Fruit fly (Drosophila melanogaster): ENCODE measurements around the gene Rhp.

Gene Rhp

DNA sequence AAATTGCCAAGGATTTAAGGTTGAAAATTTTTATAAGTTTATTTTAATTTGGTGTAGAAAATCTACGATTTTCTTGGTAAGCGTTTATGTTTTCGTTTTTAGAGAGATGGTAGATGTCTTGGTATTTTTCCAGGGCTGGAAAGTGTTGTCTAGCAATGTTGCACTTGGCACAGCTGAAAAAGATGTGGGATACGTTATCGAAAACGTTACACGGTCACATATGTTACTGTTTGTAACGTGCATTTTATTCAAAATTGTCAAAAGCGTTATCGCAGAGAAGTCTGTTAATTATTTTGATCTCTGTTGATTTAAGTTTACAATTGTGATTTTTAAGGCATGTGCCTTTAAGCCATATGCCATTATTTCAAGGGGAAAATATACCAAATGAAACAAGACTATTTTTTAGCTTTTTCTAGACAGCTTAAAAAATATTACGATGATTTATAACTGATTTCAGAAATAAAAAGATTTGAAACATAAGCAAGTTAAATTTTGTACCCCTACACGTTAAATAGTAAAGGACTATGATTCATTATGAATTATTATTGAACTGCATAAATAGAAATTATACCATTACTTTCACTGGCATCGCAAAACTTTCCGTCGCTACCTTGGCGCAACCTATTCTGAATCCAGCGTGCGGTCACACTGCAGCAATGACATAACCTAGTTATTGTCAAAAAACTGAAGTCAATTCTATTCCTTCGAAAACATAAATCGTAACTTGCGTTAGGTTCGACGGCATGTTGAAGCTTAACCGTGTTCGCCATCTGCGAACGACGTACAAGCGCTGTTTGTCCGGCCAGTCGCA is 3.1 kb upstream of the Rhp start, which contains the start of the genes Paf-AHalpha and mRpS30:
Gene Paf-AHalpha (minus strand): TSS at position 155 of the 811 bp plus-strand sequence.
Gene mRpS30 (plus strand): TSS at position 619 of the 811 bp plus-strand sequence.
- no peak for TF ChIP-seq CG9948 (tag; optimal IDR thresholded peaks at IDR 0.05)
- no peak for TF ChIP-seq CG15710 (tag; optimal IDR thresholded peaks at IDR 0.05)
- TF ChIP-seq D1 (tag; optimal IDR thresholded peaks at IDR 0.05): no peak
- TF ChIP-seq CG8301 (tag; optimal IDR thresholded peaks at IDR 0.05): no peak
- TF ChIP-seq CG10348 (GFP tag; IDR thresholded peaks at IDR 0.05): no peak
- TF ChIP-seq CG8159 (tag; optimal IDR thresholded peaks at IDR 0.05): no peak
- TF ChIP-seq CG13204 (GFP tag; optimal IDR thresholded peaks at IDR 0.05): no peak
- TF ChIP-seq CG34367 (tag; optimal IDR thresholded peaks at IDR 0.05): no peak
- TF ChIP-seq Ets98B (GFP tag; IDR thresholded peaks at IDR 0.05): no peak
- no peak for TF ChIP-seq CG17806 (tag; optimal IDR thresholded peaks at IDR 0.05)
- TF ChIP-seq Snoo (tag; optimal IDR thresholded peaks at IDR 0.05): no peak
- no peak for TF ChIP-seq Pif1A (GFP tag; optimal IDR thresholded peaks at IDR 0.05)
- TF ChIP-seq rn (GFP tag; IDR thresholded peaks at IDR 0.05): no peak
- no peak for TF ChIP-seq CG14655 (GFP tag; optimal IDR thresholded peaks at IDR 0.05)
- no peak for TF ChIP-seq gl (tag; optimal IDR thresholded peaks at IDR 0.05)

dm6 chrX:15786242-15786641 is 2.5 kb upstream of the Rhp start:
- no peak for TF ChIP-seq Pif1A (GFP tag; optimal IDR thresholded peaks at IDR 0.05)
- no peak for TF ChIP-seq CG17806 (tag; optimal IDR thresholded peaks at IDR 0.05)
- no peak for TF ChIP-seq CG12605 (GFP tag; IDR thresholded peaks at IDR 0.05)
- no peak for TF ChIP-seq CG8159 (tag; optimal IDR thresholded peaks at IDR 0.05)
- TF ChIP-seq rn (GFP tag; IDR thresholded peaks at IDR 0.05): no peak
- TF ChIP-seq gl (tag; optimal IDR thresholded peaks at IDR 0.05): no peak
- TF ChIP-seq CG15710 (tag; optimal IDR thresholded peaks at IDR 0.05): no peak
- TF ChIP-seq EcR (GFP tag; optimal IDR thresholded peaks at IDR 0.05): no peak
- TF ChIP-seq CG32121 (GFP tag; IDR thresholded peaks at IDR 0.05): no peak
- TF ChIP-seq Ets98B (GFP tag; IDR thresholded peaks at IDR 0.05): no peak
- no peak for TF ChIP-seq Pif1B (GFP tag; optimal IDR thresholded peaks at IDR 0.05)
- TF ChIP-seq CG9948 (tag; optimal IDR thresholded peaks at IDR 0.05): no peak
- TF ChIP-seq Snoo (tag; optimal IDR thresholded peaks at IDR 0.05): no peak
- no peak for TF ChIP-seq CG34367 (tag; optimal IDR thresholded peaks at IDR 0.05)
- no peak for TF ChIP-seq CG13204 (GFP tag; optimal IDR thresholded peaks at IDR 0.05)
- TF ChIP-seq CG10348 (GFP tag; IDR thresholded peaks at IDR 0.05): no peak

- TF ChIP-seq CG4496 (GFP tag; IDR thresholded peaks at IDR 0.05) (peak; percentile 55; the same call in 2 of the 3 replicates), CG32121 (GFP tag; IDR thresholded peaks at IDR 0.05) (0 out of 2 replicates have a peak, but pooled peaks have one; percentile 15), Ets98B (GFP tag; IDR thresholded peaks at IDR 0.05) (0 out of 2 replicates have a peak, but pooled peaks have one; percentile 14), CG12605 (GFP tag; IDR thresholded peaks at IDR 0.05) (0 out of 2 replicates have a peak, but pooled peaks have one; percentile 6)
Observed at dm6 chrX:15795951-15796443, 7.3 kb downstream of the Rhp start, which contains the start of gene sordd1. Gene sordd1, minus strand, starts transcription at chrX:15796028.

dm6 chrX:15799085-15799557 is 10.4 kb downstream of the Rhp start, which contains the start of the genes sordd2 and CG15602:
Gene sordd2, minus strand, starts transcription at chrX:15799162.
Gene CG15602, plus strand, starts transcription at chrX:15799426.
- TF ChIP-seq CG4496 (GFP tag; IDR thresholded peaks at IDR 0.05): peak; percentile 52; the same call in 2 of the 3 replicates

dm6 chrX:15802880-15803650 is 14.4 kb downstream of the Rhp start:
- no peak for TF ChIP-seq fd96Ca (GFP tag; IDR thresholded peaks at IDR 0.05)
- TF ChIP-seq CG13204 (GFP tag; optimal IDR thresholded peaks at IDR 0.05): no peak
- TF ChIP-seq Pif1A (GFP tag; optimal IDR thresholded peaks at IDR 0.05): no peak
- peak; percentile 3 for TF ChIP-seq CG15710 (tag; optimal IDR thresholded peaks at IDR 0.05)
- TF ChIP-seq CG4496 (GFP tag; IDR thresholded peaks at IDR 0.05): 0 out of 3 replicates have a peak, but pooled peaks have one; percentile 32
- TF ChIP-seq Pif1B (GFP tag; optimal IDR thresholded peaks at IDR 0.05): no peak
- no peak for TF ChIP-seq Ets98B (GFP tag; IDR thresholded peaks at IDR 0.05)
- TF ChIP-seq CG14655 (GFP tag; optimal IDR thresholded peaks at IDR 0.05): no peak
- no peak for TF ChIP-seq CG10348 (GFP tag; IDR thresholded peaks at IDR 0.05)
- TF ChIP-seq Snoo (tag; optimal IDR thresholded peaks at IDR 0.05): no peak
- TF ChIP-seq CG8301 (tag; optimal IDR thresholded peaks at IDR 0.05): no peak
- TF ChIP-seq gl (tag; optimal IDR thresholded peaks at IDR 0.05): no peak
- no peak for TF ChIP-seq D1 (tag; optimal IDR thresholded peaks at IDR 0.05)
- no peak for TF ChIP-seq EcR (GFP tag; optimal IDR thresholded peaks at IDR 0.05)
- peak; percentile 0 for TF ChIP-seq CG34367 (tag; optimal IDR thresholded peaks at IDR 0.05)
- TF ChIP-seq CG8159 (tag; optimal IDR thresholded peaks at IDR 0.05): peak; percentile 22
- TF ChIP-seq rn (GFP tag; IDR thresholded peaks at IDR 0.05): no peak
- TF ChIP-seq CG12605 (GFP tag; IDR thresholded peaks at IDR 0.05): no peak
- peak; percentile 21 for TF ChIP-seq CG9948 (tag; optimal IDR thresholded peaks at IDR 0.05)
- peak; percentile 22 for TF ChIP-seq CG17806 (tag; optimal IDR thresholded peaks at IDR 0.05)
- TF ChIP-seq CG32121 (GFP tag; IDR thresholded peaks at IDR 0.05): no peak
